Fruit fly (Drosophila melanogaster): ENCODE data around the gene pkaap.

DNA sequence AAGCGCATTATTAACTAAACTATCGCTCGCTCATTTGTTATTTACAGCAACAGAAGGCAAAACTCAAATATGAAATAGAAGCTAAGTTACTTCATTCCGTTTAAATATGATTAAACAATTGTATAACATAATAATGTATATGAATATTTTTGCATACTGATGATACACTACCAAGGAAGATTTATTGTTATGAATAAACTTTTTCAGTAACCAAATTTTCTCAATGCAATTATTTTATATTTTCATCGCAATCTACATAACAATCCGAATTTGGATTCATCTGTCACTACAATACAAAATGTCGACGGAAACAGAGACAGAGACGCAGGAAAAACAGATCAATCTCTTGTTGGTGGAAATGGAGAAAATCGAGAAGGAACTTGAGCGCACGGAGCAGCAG lies 2.9 kb downstream of the pkaap start, which contains the start of gene CG17329:
- TF ChIP-seq HLH106 (tag; optimal IDR thresholded peaks at IDR 0.05) (no peak), Vsx2 (GFP tag; optimal IDR thresholded peaks at IDR 0.05; ENCODE audit: partially characterized antibody) (no peak), Hr78 (GFP tag; optimal IDR thresholded peaks at IDR 0.05) (no peak), br (GFP tag; optimal IDR thresholded peaks at IDR 0.05) (no peak), dsf (GFP tag; optimal IDR thresholded peaks at IDR 0.05; ENCODE audit: borderline replicate concordance) (no peak), lola (GFP tag; optimal IDR thresholded peaks at IDR 0.05) (no peak), foxo (GFP tag; optimal IDR thresholded peaks at IDR 0.05) (no peak), Myc (optimal IDR thresholded peaks at IDR 0.05) (no peak), psq (GFP tag; optimal IDR thresholded peaks at IDR 0.05) (no peak), Abd-B (GFP tag; optimal IDR thresholded peaks at IDR 0.05) (no peak), ey (GFP tag; optimal IDR thresholded peaks at IDR 0.05) (no peak), woc (GFP tag; optimal IDR thresholded peaks at IDR 0.05) (no peak), dl (GFP tag; optimal IDR thresholded peaks at IDR 0.05; ENCODE audit: insufficient read depth in 1 of 2, partially characterized antibody in 2 of 2) (no peak)
